Worm (Caenorhabditis elegans): Measurements from ENCODE around the gene atf-6.

atf-6 gene

DNA sequence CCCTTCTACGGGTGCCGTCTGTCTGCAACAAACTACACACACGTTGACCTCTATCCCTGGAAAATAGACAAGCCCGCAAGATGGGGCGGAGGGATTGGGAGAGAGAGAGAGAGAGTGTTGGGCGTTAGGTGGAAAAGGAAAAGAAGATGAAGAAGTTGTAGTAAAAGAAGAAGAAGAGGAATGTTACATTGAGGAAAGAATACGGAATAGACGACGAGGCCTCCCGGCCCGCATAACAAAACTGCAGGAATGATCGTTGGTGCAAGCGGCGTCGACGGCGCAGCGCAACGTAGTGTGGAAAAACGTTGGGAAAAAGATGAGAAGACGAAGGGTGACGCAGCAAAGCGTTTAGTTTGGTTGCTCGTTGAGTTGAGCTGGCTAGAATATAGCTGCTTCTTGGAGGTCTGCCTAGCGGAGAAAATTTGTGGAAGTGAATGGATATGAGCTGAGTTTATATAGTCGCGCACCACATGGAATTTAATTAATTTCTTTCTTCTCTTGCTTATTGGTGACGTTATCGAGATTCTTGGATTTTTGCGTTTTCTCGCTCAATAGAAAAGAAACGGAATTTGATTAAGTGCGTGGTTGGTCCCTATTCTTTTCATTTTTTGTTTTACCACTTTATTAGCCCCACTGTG is 29.5 kb downstream of the atf-6 start:
- TF ChIP-seq dmd-4 (tag; optimal IDR thresholded peaks at IDR 0.05), result no peak
- no peak for TF ChIP-seq nhr-11 (tag; optimal IDR thresholded peaks at IDR 0.05)
- no peak for TF ChIP-seq elt-3 (tag; optimal IDR thresholded peaks at IDR 0.05)
- TF ChIP-seq blmp-1 (tag; optimal IDR thresholded peaks at IDR 0.05; ENCODE audit: insufficient read depth), result no peak
- TF ChIP-seq lin-13 (GFP tag; optimal IDR thresholded peaks at IDR 0.05), result peak; percentile 37
- no peak for TF ChIP-seq mbf-1 (tag; optimal IDR thresholded peaks at IDR 0.05)
- no peak for TF ChIP-seq ama-1 (optimal IDR thresholded peaks at IDR 0.05)
- no peak for TF ChIP-seq R02D3.7 (tag; optimal IDR thresholded peaks at IDR 0.05)
- no peak for TF ChIP-seq skn-1 (tag; optimal IDR thresholded peaks at IDR 0.05)
- peak; percentile 71 for TF ChIP-seq C34F6.9 (tag; optimal IDR thresholded peaks at IDR 0.05)
- TF ChIP-seq alr-1 (tag; optimal IDR thresholded peaks at IDR 0.05), result no peak
- TF ChIP-seq nhr-129 (tag; optimal IDR thresholded peaks at IDR 0.05), result peak; percentile 80
- TF ChIP-seq lsy-2 (tag; optimal IDR thresholded peaks at IDR 0.05), result peak in 1 of 2 experiments; percentile 64
- TF ChIP-seq F13H6.1 (tag; optimal IDR thresholded peaks at IDR 0.05), result peak; percentile 86
- no peak for TF ChIP-seq ZK546.5 (tag; optimal IDR thresholded peaks at IDR 0.05)
- TF ChIP-seq egl-27 (tag; optimal IDR thresholded peaks at IDR 0.05), result peak; percentile 64
- no peak for TF ChIP-seq nhr-12 (tag; optimal IDR thresholded peaks at IDR 0.05)
- TF ChIP-seq ztf-1 (GFP tag; conservative IDR thresholded peaks at IDR 0.05), result no peak
- TF ChIP-seq gmeb-1 (tag; optimal IDR thresholded peaks at IDR 0.05), result no peak
- TF ChIP-seq fos-1 (tag; optimal IDR thresholded peaks at IDR 0.05), result peak; percentile 74
- peak; percentile 40 for TF ChIP-seq lin-11 (tag; optimal IDR thresholded peaks at IDR 0.05)
- no peak for TF ChIP-seq unc-39 (tag; optimal IDR thresholded peaks at IDR 0.05)
- no peak for TF ChIP-seq lin-39 (tag; optimal IDR thresholded peaks at IDR 0.05)
- peak; percentile 21 for TF ChIP-seq sma-3 (GFP tag; optimal IDR thresholded peaks at IDR 0.05)
- no peak for TF ChIP-seq snpc-4 (tag; optimal IDR thresholded peaks at IDR 0.05)
- peak; percentile 91 for TF ChIP-seq sma-9 (GFP tag; optimal IDR thresholded peaks at IDR 0.05)
- TF ChIP-seq sma-9 (tag; optimal IDR thresholded peaks at IDR 0.05), result no peak
- peak; percentile 68 for TF ChIP-seq ztf-4 (tag; optimal IDR thresholded peaks at IDR 0.05)
- TF ChIP-seq sem-4 (tag; optimal IDR thresholded peaks at IDR 0.05), result peak; percentile 68
- TF ChIP-seq nhr-10 (tag; optimal IDR thresholded peaks at IDR 0.05), result no peak
- TF ChIP-seq nhr-237 (tag; optimal IDR thresholded peaks at IDR 0.05), result no peak
- no peak for TF ChIP-seq peb-1 (tag; optimal IDR thresholded peaks at IDR 0.05)
- peak; percentile 42 for TF ChIP-seq nhr-6 (tag; optimal IDR thresholded peaks at IDR 0.05)
- TF ChIP-seq aly-2 (tag; optimal IDR thresholded peaks at IDR 0.05), result no peak
- no peak for TF ChIP-seq nhr-23 (tag; optimal IDR thresholded peaks at IDR 0.05)
- TF ChIP-seq nhr-21 (tag; optimal IDR thresholded peaks at IDR 0.05), result peak; percentile 57
- peak; percentile 9 for TF ChIP-seq Y55F3AM.14 (GFP tag; optimal IDR thresholded peaks at IDR 0.05)
- TF ChIP-seq zag-1 (tag; optimal IDR thresholded peaks at IDR 0.05), result peak; percentile 64
- no peak for TF ChIP-seq ceh-82 (tag; optimal IDR thresholded peaks at IDR 0.05)
- peak; percentile 74 for TF ChIP-seq crh-2 (tag; optimal IDR thresholded peaks at IDR 0.05)
- peak in 1 of 2 experiments; percentile 32 for TF ChIP-seq mdl-1 (tag; optimal IDR thresholded peaks at IDR 0.05)
- TF ChIP-seq unc-55 (GFP tag; optimal IDR thresholded peaks at IDR 0.05), result peak; percentile 72
- TF ChIP-seq elt-1 (tag; optimal IDR thresholded peaks at IDR 0.05), result no peak
- TF ChIP-seq unc-62 (GFP tag; optimal IDR thresholded peaks at IDR 0.05), result no peak
- no peak for TF ChIP-seq mab-5 (tag; optimal IDR thresholded peaks at IDR 0.05)
- TF ChIP-seq ztf-11 (tag; optimal IDR thresholded peaks at IDR 0.05), result no peak
- no peak for TF ChIP-seq nhr-77 (tag; optimal IDR thresholded peaks at IDR 0.05)
- no peak for TF ChIP-seq nhr-25 (tag; optimal IDR thresholded peaks at IDR 0.05)
- TF ChIP-seq ceh-16 (tag; optimal IDR thresholded peaks at IDR 0.05), result no peak
